Worm (Caenorhabditis elegans): ENCODE data around the gene lgc-27.

DNA sequence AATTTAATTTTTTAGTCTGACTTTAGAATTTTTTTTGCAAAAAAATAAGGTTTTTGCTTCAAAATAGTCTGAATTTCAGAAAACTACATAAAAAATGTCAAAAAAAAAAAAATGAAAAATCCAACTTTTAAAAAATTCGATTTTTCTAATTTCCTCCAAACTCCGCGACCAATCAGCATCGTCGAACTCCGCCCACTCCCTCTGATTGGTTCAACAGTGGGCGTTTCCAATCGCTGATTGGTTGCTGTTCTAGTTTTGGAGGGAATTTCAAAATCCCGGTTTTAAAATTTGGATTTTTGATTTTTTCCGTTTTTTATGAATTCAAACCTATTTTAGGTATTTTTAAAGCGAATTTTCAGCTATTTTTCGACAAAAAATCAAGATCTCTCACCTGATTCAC, 48.1 kb upstream of the lgc-27 start:
- no peak for TF ChIP-seq ahr-1 (tag; optimal IDR thresholded peaks at IDR 0.05)
- no peak for TF ChIP-seq unc-55 (GFP tag; optimal IDR thresholded peaks at IDR 0.05)
- no peak for TF ChIP-seq zip-5 (tag; optimal IDR thresholded peaks at IDR 0.05)
- TF ChIP-seq nhr-11 (tag; optimal IDR thresholded peaks at IDR 0.05): no peak
- no peak for TF ChIP-seq rnt-1 (tag; optimal IDR thresholded peaks at IDR 0.05)
